Worm (Caenorhabditis elegans): ENCODE measurements around the gene Y39B6A.1.

DNA sequence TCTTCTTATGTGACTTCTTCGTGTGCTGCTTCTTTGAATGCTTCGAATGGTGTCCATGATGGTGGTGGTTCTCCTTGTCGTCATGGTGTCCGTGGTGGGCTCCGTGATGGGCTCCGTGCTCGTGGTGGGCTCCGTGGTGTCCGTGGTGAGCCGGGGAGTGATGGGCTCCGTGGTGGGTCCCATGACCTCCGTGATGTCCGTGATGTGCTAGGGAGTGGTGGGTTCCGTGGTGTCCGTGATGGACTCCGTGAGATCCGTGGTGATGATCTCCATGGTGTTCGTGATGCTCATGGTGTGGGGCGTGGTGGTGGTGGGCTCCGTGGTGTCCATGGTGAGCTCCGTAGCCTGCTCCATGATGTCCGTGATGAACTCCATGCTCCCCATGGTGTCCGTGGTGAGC lies 2.2 kb downstream of the Y39B6A.1 start:
- no peak for TF ChIP-seq sea-2 (GFP tag; optimal IDR thresholded peaks at IDR 0.05)
- TF ChIP-seq elt-3 (tag; optimal IDR thresholded peaks at IDR 0.05) = no peak
- TF ChIP-seq nhr-28 (tag; optimal IDR thresholded peaks at IDR 0.05) = no peak
- TF ChIP-seq nfya-1 (tag; optimal IDR thresholded peaks at IDR 0.05; ENCODE audit: insufficient read depth) = no peak
- no peak for TF ChIP-seq elt-2 (tag; optimal IDR thresholded peaks at IDR 0.05)
- TF ChIP-seq egl-5 (tag; optimal IDR thresholded peaks at IDR 0.05) = no peak
- TF ChIP-seq nhr-77 (tag; optimal IDR thresholded peaks at IDR 0.05) = no peak
- TF ChIP-seq egl-27 (tag; optimal IDR thresholded peaks at IDR 0.05) = no peak
- TF ChIP-seq unc-62 (GFP tag; optimal IDR thresholded peaks at IDR 0.05) = no peak
- TF ChIP-seq lin-39 (tag; optimal IDR thresholded peaks at IDR 0.05) = no peak
- no peak for TF ChIP-seq hmg-11 (tag; optimal IDR thresholded peaks at IDR 0.05)

Measured in whole organism, L3 larva.